Fruit fly (Drosophila melanogaster): Measurements from ENCODE around the gene CG15888.

- TF ChIP-seq psq (optimal IDR thresholded peaks at IDR 0.05) (no peak), Myc (optimal IDR thresholded peaks at IDR 0.05) (no peak)
Observed at dm6 chr3R:13270648-13271047, 15.7 kb downstream of the CG15888 start.
